Worm (Caenorhabditis elegans) whole organism, mixed stage, embryonic: ENCODE measurements around the gene srh-209.

Experiments
- M03D4.4 ChIP-seq: sonication (generic microtip); optimal IDR thresholded peaks from 2 replicates; lab custom pipeline; 2017; ENCODE audit warnings: mild to moderate bottlenecking, missing genetic modification characterization, missing compliant biosample characterization
- bed-3 ChIP-seq: fragments of 200-800 bp; sonication (Bioruptor generic); optimal IDR thresholded peaks from 3 replicates; lab custom pipeline; 2018; ENCODE audit warnings: mild to moderate bottlenecking, missing genetic modification characterization, moderate library complexity, missing compliant biosample characterization
- ceh-39 ChIP-seq: fragments of 150-350 bp; optimal IDR thresholded peaks from 2 replicates; lab custom pipeline; 2014; ENCODE audit warnings: missing biosample characterization, missing genetic modification characterization
- ceh-43 ChIP-seq: fragments of 200-800 bp; sonication (Bioruptor generic); optimal IDR thresholded peaks from 2 replicates; lab custom pipeline; 2018; ENCODE audit warnings: mild to moderate bottlenecking, missing genetic modification characterization, moderate library complexity, missing compliant biosample characterization
- ceh-83 ChIP-seq: fragments of 200-800 bp; sonication (Bioruptor generic); optimal IDR thresholded peaks from 2 replicates; lab custom pipeline; 2018; ENCODE audit warnings: mild to moderate bottlenecking, missing genetic modification characterization, missing compliant biosample characterization
- ces-1 ChIP-seq: fragments of 150-350 bp; optimal IDR thresholded peaks from 2 replicates; lab custom pipeline; 2014; ENCODE audit warnings: missing biosample characterization, missing genetic modification reagents, missing genetic modification characterization
- cnd-1 ChIP-seq: fragments of 200-800 bp; sonication (Bioruptor generic); optimal IDR thresholded peaks from 2 replicates; lab custom pipeline; 2018; ENCODE audit warnings: mild to moderate bottlenecking, missing genetic modification characterization, missing compliant biosample characterization
- drap-1 ChIP-seq: fragments of 200-800 bp; sonication (Bioruptor generic); optimal IDR thresholded peaks from 3 replicates; lab custom pipeline; 2018; ENCODE audit warnings: mild to moderate bottlenecking, missing genetic modification characterization, missing compliant biosample characterization
- elt-1 ChIP-seq: sonication (generic microtip); optimal IDR thresholded peaks from 2 replicates; lab custom pipeline; 2017; ENCODE audit warnings: missing genetic modification characterization, mild to moderate bottlenecking, missing compliant biosample characterization, antibody characterized with exemption, moderate library complexity, borderline replicate concordance; ENCODE audit not compliant: insufficient read depth
- elt-3 ChIP-seq: fragments of 150-350 bp; optimal IDR thresholded peaks from 2 replicates; lab custom pipeline; 2014; ENCODE audit warnings: missing biosample characterization, missing genetic modification characterization
- flh-1 ChIP-seq: fragments of 200-800 bp; sonication (Bioruptor generic); optimal IDR thresholded peaks from 2 replicates; lab custom pipeline; 2018; ENCODE audit warnings: mild to moderate bottlenecking, missing genetic modification characterization, moderate library complexity, missing compliant biosample characterization
- ham-2 ChIP-seq: fragments of 200-800 bp; sonication (Bioruptor generic); optimal IDR thresholded peaks from 2 replicates; lab custom pipeline; 2018; ENCODE audit warnings: mild to moderate bottlenecking, missing genetic modification characterization, missing compliant biosample characterization
- hlh-1 ChIP-seq: fragments of 150-350 bp; optimal IDR thresholded peaks from 2 replicates; lab custom pipeline; 2014; ENCODE audit warnings: missing biosample characterization, missing genetic modification reagents, missing genetic modification characterization
- lin-13 ChIP-seq: fragments of 150-350 bp; optimal IDR thresholded peaks from 2 replicates; lab custom pipeline; 2014; ENCODE audit warnings: missing biosample characterization, missing genetic modification characterization
- lin-32 ChIP-seq: fragments of 200-800 bp; sonication (Bioruptor generic); optimal IDR thresholded peaks from 2 replicates; lab custom pipeline; 2018; ENCODE audit warnings: mild to moderate bottlenecking, missing genetic modification characterization, missing compliant biosample characterization
- mab-5 ChIP-seq: fragments of 150-350 bp; optimal IDR thresholded peaks from 2 replicates; lab custom pipeline; 2014; ENCODE audit warnings: missing biosample characterization, missing genetic modification characterization
- mep-1 ChIP-seq: fragments of 150-350 bp; optimal IDR thresholded peaks from 2 replicates; lab custom pipeline; 2017; ENCODE audit warnings: missing biosample characterization, missing genetic modification reagents, missing genetic modification characterization, inconsistent platforms
- mls-2 ChIP-seq: sonication (generic microtip); optimal IDR thresholded peaks from 2 replicates; lab custom pipeline; 2016; ENCODE audit warnings: mild to moderate bottlenecking, missing genetic modification characterization, moderate library complexity, missing compliant biosample characterization
- nhr-12 ChIP-seq: fragments of 150-350 bp; optimal IDR thresholded peaks from 2 replicates; lab custom pipeline; 2014; ENCODE audit warnings: missing biosample characterization, missing genetic modification characterization
- nhr-2 ChIP-seq: fragments of 150-350 bp; optimal IDR thresholded peaks from 2 replicates; lab custom pipeline; 2014; ENCODE audit warnings: missing biosample characterization, missing genetic modification characterization
- nhr-237 ChIP-seq: fragments of 150-350 bp; optimal IDR thresholded peaks from 2 replicates; lab custom pipeline; 2014; ENCODE audit warnings: missing biosample characterization, missing genetic modification characterization
- nhr-76 ChIP-seq: sonication (generic microtip); optimal IDR thresholded peaks from 2 replicates; lab custom pipeline; 2017; ENCODE audit warnings: missing biosample characterization, missing genetic modification characterization
- pha-4 ChIP-seq: fragments of 150-350 bp; optimal IDR thresholded peaks from 2 replicates; lab custom pipeline; 2018; ENCODE audit warnings: missing biosample characterization, missing genetic modification reagents, missing genetic modification characterization
- sem-2 ChIP-seq: fragments of 200-800 bp; sonication (Bioruptor generic); optimal IDR thresholded peaks from 2 replicates; lab custom pipeline; 2018; ENCODE audit warnings: mild to moderate bottlenecking, missing genetic modification characterization, missing compliant biosample characterization
- sptf-1 ChIP-seq: sonication (generic microtip); optimal IDR thresholded peaks from 2 replicates; lab custom pipeline; 2017; ENCODE audit warnings: mild to moderate bottlenecking, missing genetic modification characterization, moderate library complexity, missing compliant biosample characterization
- tbx-8 ChIP-seq: fragments of 200-800 bp; sonication (Bioruptor generic); optimal IDR thresholded peaks from 2 replicates; lab custom pipeline; 2018; ENCODE audit warnings: mild to moderate bottlenecking, missing genetic modification characterization, moderate library complexity, missing compliant biosample characterization
- unc-39 ChIP-seq: fragments of 150-350 bp; optimal IDR thresholded peaks from 2 replicates; lab custom pipeline; 2014; ENCODE audit warnings: missing biosample characterization, missing genetic modification characterization
- unc-62 ChIP-seq: fragments of 150-350 bp; optimal IDR thresholded peaks from 2 replicates; lab custom pipeline; 2014; ENCODE audit warnings: missing biosample characterization, missing genetic modification reagents, missing genetic modification characterization
- zip-8 ChIP-seq: fragments of 150-350 bp; optimal IDR thresholded peaks from 2 replicates; lab custom pipeline; 2014; ENCODE audit warnings: missing biosample characterization, missing genetic modification characterization
- ztf-11 ChIP-seq: fragments of 150-350 bp; optimal IDR thresholded peaks from 2 replicates; lab custom pipeline; 2014; ENCODE audit warnings: missing biosample characterization, missing genetic modification characterization

srh-209 gene

ce11 chrV:18431450-18431849 is 26.8 kb upstream of the srh-209 start, which contains the start of gene srw-82:
Gene srw-82 (plus strand): TSS chrV:18431750.
- TF ChIP-seq nhr-12 (no peak), elt-3 (tag; lab: Kevin White, UChicago) (no peak), elt-1 (tag; lab: Kevin White, UChicago) (no peak), nhr-76 (no peak), flh-1 (GFP tag; lab: Kevin White, UChicago) (no peak), bed-3 (GFP tag; lab: Kevin White, UChicago) (no peak), ces-1 (GFP tag; lab: Kevin White, UChicago) (no peak)

ce11 chrV:18430826-18431225 is 26.2 kb upstream of the srh-209 start:
- TF ChIP-seq drap-1 = peak; percentile 3
- TF ChIP-seq M03D4.4 (tag; lab: Kevin White, UChicago) = no peak
- TF ChIP-seq elt-3 (tag; lab: Kevin White, UChicago) = no peak
- no peak for TF ChIP-seq lin-32 (GFP tag; lab: Kevin White, UChicago)

DNA sequence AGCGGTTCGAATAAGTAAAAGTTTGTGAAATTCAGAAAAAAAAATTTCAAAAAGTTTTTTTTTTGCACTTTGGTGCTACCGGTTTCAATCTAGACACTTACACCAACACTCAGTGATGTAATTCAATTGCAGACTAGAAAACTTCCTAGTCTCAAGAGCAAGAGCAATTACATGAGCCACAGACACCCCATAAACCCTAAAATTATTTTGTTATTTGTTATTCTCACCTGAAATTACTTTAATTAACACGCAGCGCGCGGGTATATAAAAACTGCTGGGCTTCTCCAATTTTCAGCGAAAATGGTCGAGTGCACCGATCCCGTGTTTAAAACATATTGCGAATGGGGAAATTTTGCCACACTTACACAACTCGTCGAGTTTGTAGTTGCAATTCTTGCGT is 21.6 kb upstream of the srh-209 start, which contains the start of gene srw-83:
Gene srw-83, plus strand, starts transcription at position 301 of the 400 bp plus-strand sequence.
- TF ChIP-seq ceh-39 (tag; lab: Kevin White, UChicago) (no peak), lin-13 (tag; lab: Kevin White, UChicago) (no peak), bed-3 (GFP tag; lab: Kevin White, UChicago) (no peak), pha-4 (tag; lab: Kevin White, UChicago) (no peak), ceh-83 (GFP tag; lab: Kevin White, UChicago) (no peak), mls-2 (tag; lab: Kevin White, UChicago) (no peak), sptf-1 (tag; lab: Kevin White, UChicago) (no peak), ceh-43 (GFP tag; lab: Kevin White, UChicago) (no peak), zip-8 (no peak), nhr-76 (no peak), nhr-12 (no peak), sem-2 (GFP tag; lab: Kevin White, UChicago) (no peak), elt-1 (tag; lab: Kevin White, UChicago) (no peak), lin-32 (GFP tag; lab: Kevin White, UChicago) (no peak), ham-2 (GFP tag; lab: Kevin White, UChicago) (no peak), ces-1 (GFP tag; lab: Kevin White, UChicago) (no peak), mep-1 (tag; lab: Kevin White, UChicago) (no peak)

- no peak for TF ChIP-seq drap-1
- no peak for TF ChIP-seq hlh-1 (tag; lab: Kevin White, UChicago)
- no peak for TF ChIP-seq ztf-11 (tag; lab: Kevin White, UChicago)
- no peak for TF ChIP-seq ceh-43 (GFP tag; lab: Kevin White, UChicago)
- TF ChIP-seq ces-1 (GFP tag; lab: Kevin White, UChicago) = no peak
- no peak for TF ChIP-seq mep-1 (tag; lab: Kevin White, UChicago)
- TF ChIP-seq tbx-8 (GFP tag; lab: Kevin White, UChicago) = no peak
- TF ChIP-seq nhr-2 = no peak
- TF ChIP-seq unc-39 (tag; lab: Kevin White, UChicago) = no peak
- TF ChIP-seq cnd-1 (tag; lab: Kevin White, UChicago) = no peak
- TF ChIP-seq nhr-237 (tag; lab: Kevin White, UChicago) = no peak
Observed at ce11 chrV:18425544-18425943, 20.9 kb upstream of the srh-209 start, which contains the start of gene ZK262.19. Gene ZK262.19 (minus strand): TSS chrV:18425644.

DNA sequence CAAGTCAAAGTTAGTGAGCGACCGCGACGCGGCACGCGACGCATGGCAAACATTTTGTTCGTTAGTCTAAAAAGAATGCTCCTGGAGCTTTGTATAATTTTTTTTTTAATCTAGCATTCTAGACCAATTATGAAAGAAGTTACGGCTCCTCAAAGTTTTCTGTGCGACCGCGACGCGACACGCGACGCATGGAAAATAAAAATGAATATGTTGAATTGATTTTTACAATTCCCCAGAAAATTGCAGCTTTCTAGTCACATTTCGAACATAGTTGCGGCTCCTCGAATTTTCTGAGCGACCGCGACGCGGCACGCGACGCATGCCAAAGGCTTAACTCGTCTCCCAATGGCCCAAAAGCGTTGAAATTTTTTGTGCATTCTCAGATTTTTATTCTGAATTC is 19.8 kb upstream of the srh-209 start, which contains the start of gene ZK262.4:
Gene ZK262.4, minus strand, starts transcription at position 101 of the 400 bp plus-strand sequence.
- TF ChIP-seq elt-3 (tag; lab: Kevin White, UChicago) = no peak
- no peak for TF ChIP-seq ceh-43 (GFP tag; lab: Kevin White, UChicago)
- TF ChIP-seq ces-1 (GFP tag; lab: Kevin White, UChicago) = no peak
- no peak for TF ChIP-seq lin-13 (tag; lab: Kevin White, UChicago)
- no peak for TF ChIP-seq sptf-1 (tag; lab: Kevin White, UChicago)
- no peak for TF ChIP-seq mab-5 (tag; lab: Kevin White, UChicago)
- TF ChIP-seq M03D4.4 (tag; lab: Kevin White, UChicago) = no peak
- TF ChIP-seq pha-4 (tag; lab: Kevin White, UChicago) = no peak
- no peak for TF ChIP-seq bed-3 (GFP tag; lab: Kevin White, UChicago)
- TF ChIP-seq flh-1 (GFP tag; lab: Kevin White, UChicago) = no peak
- TF ChIP-seq unc-62 = no peak
- TF ChIP-seq elt-1 (tag; lab: Kevin White, UChicago) = no peak
- TF ChIP-seq, all 35 proteins: peak for 0
